Worm (Caenorhabditis elegans) whole organism, L1 larva: ENCODE results near the gene nspb-9.

Source experiments
- C04F5.9 ChIP-seq: sonication (generic microtip); optimal IDR thresholded peaks from 2 replicates; lab custom pipeline; 2016; ENCODE audit warnings: missing genetic modification characterization, missing compliant biosample characterization
- C16A3.4 ChIP-seq: fragments of 150-350 bp; optimal IDR thresholded peaks from 2 replicates; lab custom pipeline; 2014; ENCODE audit warnings: missing biosample characterization, missing genetic modification characterization
- aha-1 ChIP-seq: fragments of 150-350 bp; optimal IDR thresholded peaks from 2 replicates; lab custom pipeline; 2014; ENCODE audit warnings: missing biosample characterization, missing genetic modification characterization
- ama-1 ChIP-seq: fragments of 150-350 bp; optimal IDR thresholded peaks from 2 replicates; lab custom pipeline; 2014
- blmp-1 ChIP-seq: fragments of 150-350 bp; optimal IDR thresholded peaks from 2 replicates; lab custom pipeline; 2014; ENCODE audit warnings: missing biosample characterization, missing genetic modification characterization
- ceh-63 ChIP-seq: fragments of 200-800 bp; sonication (Bioruptor generic); optimal IDR thresholded peaks from 2 replicates; lab custom pipeline; 2018; ENCODE audit warnings: mild to moderate bottlenecking, missing genetic modification characterization, missing compliant biosample characterization
- ceh-82 ChIP-seq, 3 experiments: fragments of 150-350 bp in 1 of 3; sonication (generic microtip) in 2 of 3; optimal IDR thresholded peaks; 2 replicates each; lab custom pipeline; 2014 to 2017; ENCODE audit warnings: missing biosample characterization in 3 of 3, missing genetic modification characterization in 3 of 3
- ceh-88 ChIP-seq: fragments of 200-800 bp; sonication (Bioruptor generic); IDR thresholded peaks from 2 replicates; pipeline ENCODE4 v1.3.6; 2022; ENCODE audit warnings: missing genetic modification characterization, missing compliant biosample characterization
- ceh-90 ChIP-seq: sonication (generic microtip); optimal IDR thresholded peaks from 2 replicates; lab custom pipeline; 2016; ENCODE audit warnings: missing genetic modification characterization, missing compliant biosample characterization
- ces-1 ChIP-seq: fragments of 150-350 bp; optimal IDR thresholded peaks from 2 replicates; lab custom pipeline; 2014; ENCODE audit warnings: missing biosample characterization, missing genetic modification reagents, missing genetic modification characterization
- efl-1 ChIP-seq, 4 experiments: fragments of 150-350 bp; optimal IDR thresholded peaks in 3 of 4; peaks in 1 of 4; 1 replicate in 1 of 4; 2 replicates in 3 of 4; lab custom pipeline; 2014; ENCODE audit warnings: missing biosample characterization in 2 of 4, missing genetic modification characterization in 2 of 4, missing genetic modification reagents in 2 of 4
- efl-3 ChIP-seq: fragments of 200-800 bp; sonication (Bioruptor generic); optimal IDR thresholded peaks from 2 replicates; lab custom pipeline; 2018; ENCODE audit warnings: mild to moderate bottlenecking, missing genetic modification characterization, missing compliant biosample characterization
- elt-2 ChIP-seq: sonication (generic microtip); optimal IDR thresholded peaks from 2 replicates; lab custom pipeline; 2016; ENCODE audit warnings: missing genetic modification characterization, mild to moderate bottlenecking, inconsistent platforms, missing compliant biosample characterization, missing genetic modification reagents
- elt-3 ChIP-seq, 6 experiments: fragments of 150-350 bp in 1 of 6; sonication (generic microtip); optimal IDR thresholded peaks; 2 replicates each; lab custom pipeline; 2017 to 2018; ENCODE audit warnings: missing biosample characterization in 6 of 6, missing genetic modification characterization in 6 of 6, inconsistent platforms in 1 of 6
- ets-5 ChIP-seq: fragments of 200-800 bp; sonication (Bioruptor generic); IDR thresholded peaks from 2 replicates; pipeline ENCODE4 v1.3.6; 2022; ENCODE audit warnings: missing genetic modification characterization, missing compliant biosample characterization
- fkh-8 ChIP-seq: sonication (generic microtip); optimal IDR thresholded peaks from 2 replicates; lab custom pipeline; 2016; ENCODE audit warnings: mild to moderate bottlenecking, missing genetic modification characterization, missing compliant biosample characterization
- fos-1 ChIP-seq: fragments of 150-350 bp; optimal IDR thresholded peaks from 2 replicates; lab custom pipeline; 2014; ENCODE audit warnings: missing biosample characterization, missing genetic modification characterization
- hlh-17 ChIP-seq: fragments of 200-800 bp; sonication (Bioruptor generic); optimal IDR thresholded peaks from 2 replicates; lab custom pipeline; 2018; ENCODE audit warnings: missing genetic modification characterization, mild to moderate bottlenecking, missing compliant biosample characterization, moderate library complexity, borderline replicate concordance
- hlh-4 ChIP-seq: sonication (generic microtip); optimal IDR thresholded peaks from 2 replicates; lab custom pipeline; 2016; ENCODE audit warnings: mild to moderate bottlenecking, missing genetic modification characterization, missing compliant biosample characterization
- irx-1 ChIP-seq: sonication (generic microtip); optimal IDR thresholded peaks from 2 replicates; lab custom pipeline; 2016; ENCODE audit warnings: missing genetic modification characterization, missing compliant biosample characterization
- isw-1 ChIP-seq: fragments of 200-800 bp; sonication (Bioruptor generic); IDR thresholded peaks from 2 replicates; pipeline ENCODE4 v1.3.6; 2022; ENCODE audit warnings: missing genetic modification characterization, missing compliant biosample characterization
- lin-14 ChIP-seq: fragments of 200-800 bp; sonication (Bioruptor generic); optimal IDR thresholded peaks from 2 replicates; lab custom pipeline; 2018; ENCODE audit warnings: mild to moderate bottlenecking, missing genetic modification characterization, moderate library complexity, missing compliant biosample characterization
- lin-15B ChIP-seq: fragments of 150-350 bp; sonication (generic microtip); optimal IDR thresholded peaks from 3 replicates; lab custom pipeline; 2014; ENCODE audit warnings: missing biosample characterization, missing genetic modification characterization
- lin-35 ChIP-seq, 2 experiments: fragments of 150-350 bp; optimal IDR thresholded peaks; 2 replicates each; lab custom pipeline; 2014; ENCODE audit warnings: missing biosample characterization in 2 of 2, missing genetic modification characterization in 2 of 2, missing genetic modification reagents in 2 of 2
- lin-39 ChIP-seq: fragments of 150-350 bp; optimal IDR thresholded peaks from 2 replicates; lab custom pipeline; 2014; ENCODE audit warnings: missing biosample characterization, missing genetic modification reagents, missing genetic modification characterization
- lsy-2 ChIP-seq, 2 experiments: fragments of 150-350 bp; optimal IDR thresholded peaks; 2 replicates each; lab custom pipeline; 2014; ENCODE audit warnings: missing biosample characterization in 2 of 2, missing genetic modification characterization in 2 of 2
- mab-9 ChIP-seq: fragments of 200-800 bp; sonication (Bioruptor generic); IDR thresholded peaks from 2 replicates; pipeline ENCODE4 v1.3.6; 2022; ENCODE audit warnings: missing genetic modification reagents, missing genetic modification characterization, missing compliant biosample characterization
- nhr-11 ChIP-seq: fragments of 150-350 bp; optimal IDR thresholded peaks from 2 replicates; lab custom pipeline; 2014; ENCODE audit warnings: missing biosample characterization, missing genetic modification characterization
- nhr-12 ChIP-seq: sonication (generic microtip); optimal IDR thresholded peaks from 2 replicates; lab custom pipeline; 2017; ENCODE audit warnings: missing biosample characterization, missing genetic modification characterization
- nhr-19 ChIP-seq: fragments of 200-800 bp; sonication (Bioruptor generic); conservative IDR thresholded peaks from 2 replicates; pipeline ENCODE4 v1.3.6; 2022; ENCODE audit warnings: missing genetic modification characterization, missing compliant biosample characterization
- nhr-28 ChIP-seq: fragments of 150-350 bp; optimal IDR thresholded peaks from 2 replicates; lab custom pipeline; 2014; ENCODE audit warnings: missing biosample characterization, missing genetic modification characterization
- nhr-71 ChIP-seq: sonication (generic microtip); optimal IDR thresholded peaks from 2 replicates; lab custom pipeline; 2016; ENCODE audit warnings: mild to moderate bottlenecking, missing genetic modification characterization, moderate library complexity, missing compliant biosample characterization
- nhr-77 ChIP-seq: fragments of 150-350 bp; optimal IDR thresholded peaks from 2 replicates; lab custom pipeline; 2014; ENCODE audit warnings: missing biosample characterization, missing genetic modification characterization
- nhr-85 ChIP-seq: sonication (generic microtip); peaks from one replicate; lab custom pipeline; 2016; ENCODE audit warnings: missing genetic modification characterization, inconsistent platforms, missing compliant biosample characterization
- nhr-90 ChIP-seq: sonication (generic microtip); optimal IDR thresholded peaks from 2 replicates; lab custom pipeline; 2016; ENCODE audit warnings: mild to moderate bottlenecking, missing genetic modification characterization, missing compliant biosample characterization; ENCODE audit not compliant: poor library complexity
- pqm-1 ChIP-seq: sonication (generic microtip); optimal IDR thresholded peaks from 3 replicates; lab custom pipeline; 2017; ENCODE audit warnings: missing biosample characterization, missing genetic modification characterization
- snpc-4 ChIP-seq: fragments of 150-350 bp; optimal IDR thresholded peaks from 2 replicates; lab custom pipeline; 2014; ENCODE audit warnings: missing biosample characterization, missing genetic modification characterization
- snu-23 ChIP-seq: sonication (generic microtip); optimal IDR thresholded peaks from 2 replicates; lab custom pipeline; 2016; ENCODE audit warnings: missing genetic modification characterization, missing compliant biosample characterization
- swsn-7 ChIP-seq: sonication (generic microtip); optimal IDR thresholded peaks from 2 replicates; lab custom pipeline; 2016; ENCODE audit warnings: missing genetic modification characterization, missing compliant biosample characterization
- tlp-1 ChIP-seq: fragments of 150-350 bp; optimal IDR thresholded peaks from 2 replicates; lab custom pipeline; 2014; ENCODE audit warnings: missing biosample characterization, missing genetic modification characterization
- unc-130 ChIP-seq: fragments of 150-350 bp; optimal IDR thresholded peaks from 2 replicates; lab custom pipeline; 2017; ENCODE audit warnings: missing biosample characterization, missing genetic modification characterization, inconsistent platforms
- unc-86 ChIP-seq: sonication (generic microtip); optimal IDR thresholded peaks from 2 replicates; lab custom pipeline; 2016; ENCODE audit warnings: missing genetic modification characterization, missing compliant biosample characterization
- unc-98 ChIP-seq: fragments of 200-800 bp; sonication (Bioruptor generic); IDR thresholded peaks from 2 replicates; pipeline ENCODE4 v1.3.6; 2022; ENCODE audit warnings: missing genetic modification characterization, missing compliant biosample characterization
- xbp-1 ChIP-seq: sonication (generic microtip); optimal IDR thresholded peaks from 2 replicates; lab custom pipeline; 2016; ENCODE audit warnings: missing genetic modification characterization, missing compliant biosample characterization
- zip-4 ChIP-seq: fragments of 200-800 bp; sonication (Bioruptor generic); optimal IDR thresholded peaks from 2 replicates; lab custom pipeline; 2018; ENCODE audit warnings: mild to moderate bottlenecking, missing genetic modification characterization, moderate library complexity, missing compliant biosample characterization
- ztf-11 ChIP-seq, 2 experiments: sonication (generic microtip); optimal IDR thresholded peaks; 2 replicates each; lab custom pipeline; 2016 to 2017; ENCODE audit warnings: missing genetic modification characterization in 2 of 2, missing biosample characterization in 1 of 2, missing compliant biosample characterization in 1 of 2

nspb-9 gene

ce11 chrII:14569322-14569721, 11.3 kb upstream of the nspb-9 start (continued):
- TF ChIP-seq swsn-7 (tag; lab: Kevin White, UChicago) (peak; percentile 22), C16A3.4 (tag; lab: Kevin White, UChicago) (no peak), nhr-19 (GFP tag; lab: Robert Waterston, UW) (no peak), lin-14 (GFP tag; lab: Kevin White, UChicago) (peak; percentile 83), unc-86 (tag; lab: Kevin White, UChicago) (peak; percentile 11), tlp-1 (tag; lab: Kevin White, UChicago) (no peak), nhr-71 (tag; lab: Kevin White, UChicago) (peak; percentile 48), snu-23 (GFP tag; lab: Kevin White, UChicago) (no peak), pqm-1 (tag; lab: Kevin White, UChicago) (no peak), elt-2 (tag; lab: Kevin White, UChicago) (no peak), isw-1 (GFP tag; lab: Robert Waterston, UW) (peak; percentile 20), blmp-1 (tag; lab: Kevin White, UChicago) (peak; percentile 40), ces-1 (GFP tag; lab: Kevin White, UChicago) (no peak), irx-1 (tag; lab: Kevin White, UChicago) (peak; percentile 53), efl-1 (optimal IDR thresholded peaks at IDR 0.05; lab: Kevin White, UChicago) (peak; percentile 32 to 70), efl-1 (GFP tag; optimal IDR thresholded peaks at IDR 0.05 in 1 of 2; lab: Kevin White, UChicago) (peak; percentile 9 to 66), fkh-8 (tag; lab: Kevin White, UChicago) (no peak), nhr-90 (tag; lab: Kevin White, UChicago) (no peak), ceh-88 (GFP tag; lab: Robert Waterston, UW) (no peak), C04F5.9 (no peak), ets-5 (GFP tag; lab: Robert Waterston, UW) (no peak), elt-3 (tag; optimal IDR thresholded peaks at IDR 0.05; lab: Kevin White, UChicago) (no peak), fos-1 (no peak), ztf-11 (tag; optimal IDR thresholded peaks at IDR 0.05; lab: Kevin White, UChicago) (no peak), hlh-17 (GFP tag; lab: Kevin White, UChicago) (no peak)

- TF ChIP-seq lin-35 (GFP tag; optimal IDR thresholded peaks at IDR 0.05; lab: Kevin White, UChicago) (no peak), efl-1 (optimal IDR thresholded peaks at IDR 0.05; lab: Kevin White, UChicago) (no peak), efl-1 (GFP tag; optimal IDR thresholded peaks at IDR 0.05 in 1 of 2; lab: Kevin White, UChicago) (peak in 1 of 2 experiments; percentile 91), lsy-2 (tag; optimal IDR thresholded peaks at IDR 0.05; lab: Kevin White, UChicago) (peak in 1 of 2 experiments; percentile 4), efl-3 (GFP tag; lab: Kevin White, UChicago) (no peak), nhr-28 (tag; lab: Kevin White, UChicago) (no peak), lin-39 (tag; lab: Kevin White, UChicago) (no peak), nhr-90 (tag; lab: Kevin White, UChicago) (no peak), nhr-77 (tag; lab: Kevin White, UChicago) (peak; percentile 71)
- TF ChIP-seq, all 84 proteins: peak for 3
These were observed 10.0 kb upstream of the nspb-9 start for ce11 chrII:14570541-14571160.

ce11 chrII:14573315-14573714, 7.3 kb upstream of the nspb-9 start, which contains the start of gene madf-5:
Gene madf-5 (plus strand): TSS chrII:14573615.
- TF ChIP-seq nhr-71 (tag; lab: Kevin White, UChicago) (no peak), ama-1 (no peak)

ce11 chrII:14574790-14575189, 5.9 kb upstream of the nspb-9 start:
- TF ChIP-seq xbp-1 (tag; lab: Kevin White, UChicago) (no peak), nhr-11 (tag; lab: Kevin White, UChicago) (no peak), mab-9 (GFP tag; lab: Robert Waterston, UW) (no peak), hlh-4 (tag; lab: Kevin White, UChicago) (no peak), ceh-63 (GFP tag; lab: Kevin White, UChicago) (no peak), ceh-82 (tag; optimal IDR thresholded peaks at IDR 0.05; lab: Kevin White, UChicago) (no peak), ceh-90 (tag; lab: Kevin White, UChicago) (no peak), unc-130 (no peak), nhr-85 (tag; lab: Kevin White, UChicago) (no peak), nhr-28 (tag; lab: Kevin White, UChicago) (no peak), ceh-88 (GFP tag; lab: Robert Waterston, UW) (no peak), unc-98 (GFP tag; lab: Robert Waterston, UW) (no peak), lin-15B (tag; lab: Kevin White, UChicago) (no peak), fos-1 (no peak), nhr-12 (tag; lab: Kevin White, UChicago) (no peak), aha-1 (tag; lab: Kevin White, UChicago) (no peak), snpc-4 (no peak), zip-4 (GFP tag; lab: Kevin White, UChicago) (no peak), ama-1 (no peak)
